Fruit fly (Drosophila melanogaster): ENCODE results near the gene AP-2sigma.

The AP-2sigma gene

dm6 chr3R:21268873-21269272 is 1.0 kb downstream of the AP-2sigma start, which contains the start of gene Rab1 (continued):
- TF ChIP-seq shn (GFP tag; optimal IDR thresholded peaks at IDR 0.05) (peak; percentile 26), run (tag; optimal IDR thresholded peaks at IDR 0.05) (no peak), CG17361 (GFP tag; IDR thresholded peaks at IDR 0.05) (peak; percentile 12; the same call in 1 of the 3 replicates), CG8089 (GFP tag; optimal IDR thresholded peaks at IDR 0.05) (no peak), Rfx (GFP tag; IDR thresholded peaks at IDR 0.05) (peak; percentile 70), GATAe (GFP tag; conservative IDR thresholded peaks at IDR 0.05) (no peak), CG33557 (GFP tag; optimal IDR thresholded peaks at IDR 0.05) (peak; percentile 21), Ravus (GFP tag; IDR thresholded peaks at IDR 0.05) (no peak), NfI (GFP tag; optimal IDR thresholded peaks at IDR 0.05) (peak; percentile 46), CG17186 (GFP tag; optimal IDR thresholded peaks at IDR 0.05) (peak; percentile 45), tna (GFP tag; IDR thresholded peaks at IDR 0.05; ENCODE audit: partially characterized antibody) (0 out of 2 replicates have a peak, but pooled peaks have one; percentile 16), pfk (GFP tag; optimal IDR thresholded peaks at IDR 0.05) (peak; percentile 47), CG11247 (GFP tag; IDR thresholded peaks at IDR 0.05) (no peak), CG10366 (GFP tag; IDR thresholded peaks at IDR 0.05) (no peak), da (GFP tag; optimal IDR thresholded peaks at IDR 0.05) (no peak), nom (GFP tag; optimal IDR thresholded peaks at IDR 0.05) (peak; percentile 29), chinmo (GFP tag; IDR thresholded peaks at IDR 0.05; ENCODE audit: partially characterized antibody) (0 out of 4 replicates have a peak, but pooled peaks have one; percentile 60), CG18764 (GFP tag; optimal IDR thresholded peaks at IDR 0.05) (peak; percentile 18), CG14710 (tag; optimal IDR thresholded peaks at IDR 0.05) (peak; percentile 5), dm (GFP tag; optimal IDR thresholded peaks at IDR 0.05) (peak; percentile 56), Atf6 (GFP tag; IDR thresholded peaks at IDR 0.05) (no peak), al (GFP tag; IDR thresholded peaks at IDR 0.05) (0 out of 2 replicates have a peak, but pooled peaks have one; percentile 11), cg (GFP tag; optimal IDR thresholded peaks at IDR 0.05) (no peak), CG2712 (tag; optimal IDR thresholded peaks at IDR 0.05) (peak; percentile 43), Sry-δ (GFP tag; optimal IDR thresholded peaks at IDR 0.05) (peak; percentile 46), BEAF-32 (GFP tag; optimal IDR thresholded peaks at IDR 0.05) (peak; percentile 48), Antp (GFP tag; optimal IDR thresholded peaks at IDR 0.05) (peak; percentile 48), fd3F (GFP tag; optimal IDR thresholded peaks at IDR 0.05) (peak; percentile 4), usp (GFP tag; optimal IDR thresholded peaks at IDR 0.05) (no peak), jumu (GFP tag; optimal IDR thresholded peaks at IDR 0.05) (peak; percentile 36), disco-r (GFP tag; optimal IDR thresholded peaks at IDR 0.05) (no peak), org-1 (GFP tag; optimal IDR thresholded peaks at IDR 0.05) (no peak), Dbx (GFP tag; IDR thresholded peaks at IDR 0.05) (peak; percentile 70), CG17328 (GFP tag; IDR thresholded peaks at IDR 0.05) (peak; percentile 34; the same call in 1 of the 2 replicates), psq (GFP tag; optimal IDR thresholded peaks at IDR 0.05) (no peak), HLH54F (GFP tag; optimal IDR thresholded peaks at IDR 0.05) (peak; percentile 39), rib (GFP tag; IDR thresholded peaks at IDR 0.05) (peak; percentile 42; the same call in 1 of the 2 replicates), CG17385 (GFP tag; optimal IDR thresholded peaks at IDR 0.05) (peak; percentile 19), lov (optimal IDR thresholded peaks at IDR 0.05) (no peak), lov (GFP tag; IDR thresholded peaks at IDR 0.05) (0 out of 3 replicates have a peak, but pooled peaks have one; percentile 31), cas (GFP tag; IDR thresholded peaks at IDR 0.05) (no peak), ttk (GFP tag; IDR thresholded peaks at IDR 0.05) (peak; percentile 27; the same call in 1 of the 2 replicates), Ets65A (GFP tag) (peak; percentile 82), unpg (GFP tag; optimal IDR thresholded peaks at IDR 0.05) (peak; percentile 24), CG12155 (GFP tag; optimal IDR thresholded peaks at IDR 0.05) (peak; percentile 23), E2f1 (GFP tag; IDR thresholded peaks at IDR 0.05) (no peak), PHDP (tag; optimal IDR thresholded peaks at IDR 0.05) (no peak), ken (GFP tag; IDR thresholded peaks at IDR 0.05) (no peak), Dp (GFP tag; optimal IDR thresholded peaks at IDR 0.05) (peak; percentile 13), Opbp (GFP tag; IDR thresholded peaks at IDR 0.05; ENCODE audit: partially characterized antibody) (peak; percentile 66; the same call in 2 of the 3 replicates), CG10565 (GFP tag; optimal IDR thresholded peaks at IDR 0.05) (no peak), dati (GFP tag; IDR thresholded peaks at IDR 0.05) (no peak)
